Worm (Caenorhabditis elegans) whole organism, L2 larva: ENCODE data around the gene rga-1.

Experiments used
- C34F6.9 ChIP-seq: fragments of 150-350 bp; optimal IDR thresholded peaks from 2 replicates; lab custom pipeline; 2014; ENCODE audit warnings: missing biosample characterization, missing genetic modification characterization
- R02D3.7 ChIP-seq: fragments of 150-350 bp; optimal IDR thresholded peaks from 2 replicates; lab custom pipeline; 2014; ENCODE audit warnings: missing biosample characterization, missing genetic modification characterization
- Y55F3AM.14 ChIP-seq: fragments of 200-800 bp; sonication (Bioruptor generic); optimal IDR thresholded peaks from 2 replicates; lab custom pipeline; 2018; ENCODE audit warnings: mild to moderate bottlenecking, missing genetic modification characterization, missing compliant biosample characterization
- ZK546.5 ChIP-seq: sonication (generic microtip); optimal IDR thresholded peaks from 2 replicates; lab custom pipeline; 2017; ENCODE audit warnings: missing biosample characterization, missing genetic modification characterization
- alr-1 ChIP-seq: fragments of 150-350 bp; optimal IDR thresholded peaks from 2 replicates; lab custom pipeline; 2014; ENCODE audit warnings: missing biosample characterization, missing genetic modification characterization
- aly-2 ChIP-seq: fragments of 150-350 bp; optimal IDR thresholded peaks from 2 replicates; lab custom pipeline; 2014; ENCODE audit warnings: missing biosample characterization, missing genetic modification characterization
- ama-1 ChIP-seq: fragments of 150-350 bp; optimal IDR thresholded peaks from 2 replicates; lab custom pipeline; 2018; ENCODE audit warnings: inconsistent platforms
- ceh-82 ChIP-seq: fragments of 150-350 bp; optimal IDR thresholded peaks from 2 replicates; lab custom pipeline; 2014; ENCODE audit warnings: missing biosample characterization, missing genetic modification characterization
- dmd-4 ChIP-seq: sonication (generic microtip); optimal IDR thresholded peaks from 2 replicates; lab custom pipeline; 2017; ENCODE audit warnings: missing biosample characterization, missing genetic modification characterization
- elt-1 ChIP-seq: fragments of 150-350 bp; optimal IDR thresholded peaks from 2 replicates; lab custom pipeline; 2014; ENCODE audit warnings: missing biosample characterization, missing genetic modification characterization
- elt-3 ChIP-seq: sonication (generic microtip); optimal IDR thresholded peaks from 2 replicates; lab custom pipeline; 2017; ENCODE audit warnings: missing biosample characterization, missing genetic modification characterization
- fos-1 ChIP-seq: fragments of 150-350 bp; optimal IDR thresholded peaks from 2 replicates; lab custom pipeline; 2014; ENCODE audit warnings: missing biosample characterization, missing genetic modification characterization
- gmeb-1 ChIP-seq: fragments of 150-350 bp; optimal IDR thresholded peaks from 2 replicates; lab custom pipeline; 2014; ENCODE audit warnings: missing biosample characterization, missing genetic modification characterization
- lin-11 ChIP-seq: fragments of 150-350 bp; sonication (generic microtip); optimal IDR thresholded peaks from 2 replicates; lab custom pipeline; 2014; ENCODE audit warnings: missing biosample characterization, missing genetic modification characterization, inconsistent platforms, mixed read lengths
- lin-13 ChIP-seq: fragments of 150-350 bp; optimal IDR thresholded peaks from 2 replicates; lab custom pipeline; 2014; ENCODE audit warnings: missing biosample characterization, missing genetic modification reagents, missing genetic modification characterization
- lsy-2 ChIP-seq, 2 experiments: fragments of 150-350 bp in 1 of 2; sonication (generic microtip) in 1 of 2; optimal IDR thresholded peaks; 2 replicates each; lab custom pipeline; 2014 to 2017; ENCODE audit warnings: missing biosample characterization in 2 of 2, missing genetic modification characterization in 2 of 2
- mab-5 ChIP-seq: fragments of 150-350 bp; optimal IDR thresholded peaks from 2 replicates; lab custom pipeline; 2014; ENCODE audit warnings: missing biosample characterization, missing genetic modification characterization
- mbf-1 ChIP-seq: sonication (generic microtip); optimal IDR thresholded peaks from 2 replicates; lab custom pipeline; 2017; ENCODE audit warnings: missing biosample characterization, missing genetic modification characterization
- mdl-1 ChIP-seq, 2 experiments: fragments of 150-350 bp in 1 of 2; sonication (generic microtip) in 1 of 2; optimal IDR thresholded peaks; 2 replicates each; lab custom pipeline; 2017; ENCODE audit warnings: missing biosample characterization in 2 of 2, missing genetic modification characterization in 2 of 2
- nhr-10 ChIP-seq: sonication (generic microtip); optimal IDR thresholded peaks from 2 replicates; lab custom pipeline; 2017; ENCODE audit warnings: missing biosample characterization, missing genetic modification characterization
- nhr-11 ChIP-seq: fragments of 150-350 bp; optimal IDR thresholded peaks from 2 replicates; lab custom pipeline; 2014; ENCODE audit warnings: missing biosample characterization, missing genetic modification characterization
- nhr-12 ChIP-seq: fragments of 150-350 bp; optimal IDR thresholded peaks from 2 replicates; lab custom pipeline; 2014; ENCODE audit warnings: missing biosample characterization, missing genetic modification characterization
- nhr-129 ChIP-seq: fragments of 150-350 bp; optimal IDR thresholded peaks from 2 replicates; lab custom pipeline; 2014; ENCODE audit warnings: missing biosample characterization, missing genetic modification characterization
- nhr-21 ChIP-seq: fragments of 150-350 bp; optimal IDR thresholded peaks from 2 replicates; lab custom pipeline; 2014; ENCODE audit warnings: missing biosample characterization, missing genetic modification characterization
- nhr-23 ChIP-seq: fragments of 150-350 bp; optimal IDR thresholded peaks from 2 replicates; lab custom pipeline; 2014; ENCODE audit warnings: missing biosample characterization, missing genetic modification reagents, missing genetic modification characterization
- nhr-237 ChIP-seq: fragments of 150-350 bp; optimal IDR thresholded peaks from 2 replicates; lab custom pipeline; 2014; ENCODE audit warnings: missing biosample characterization, missing genetic modification characterization
- nhr-25 ChIP-seq: fragments of 150-350 bp; sonication (generic microtip); optimal IDR thresholded peaks from 3 replicates; lab custom pipeline; 2014; ENCODE audit warnings: missing biosample characterization, missing genetic modification characterization
- nhr-6 ChIP-seq: fragments of 150-350 bp; optimal IDR thresholded peaks from 2 replicates; lab custom pipeline; 2014; ENCODE audit warnings: missing biosample characterization, missing genetic modification characterization
- nhr-77 ChIP-seq: fragments of 150-350 bp; optimal IDR thresholded peaks from 2 replicates; lab custom pipeline; 2014; ENCODE audit warnings: missing biosample characterization, missing genetic modification characterization
- sem-4 ChIP-seq: fragments of 150-350 bp; optimal IDR thresholded peaks from 2 replicates; lab custom pipeline; 2014; ENCODE audit warnings: missing biosample characterization, missing genetic modification reagents, missing genetic modification characterization
- skn-1 ChIP-seq: sonication (generic microtip); optimal IDR thresholded peaks from 2 replicates; lab custom pipeline; 2017; ENCODE audit warnings: missing biosample characterization, missing genetic modification characterization
- snpc-4 ChIP-seq: fragments of 150-350 bp; optimal IDR thresholded peaks from 2 replicates; lab custom pipeline; 2014; ENCODE audit warnings: missing biosample characterization, missing genetic modification characterization
- unc-39 ChIP-seq: fragments of 150-350 bp; optimal IDR thresholded peaks from 2 replicates; lab custom pipeline; 2014; ENCODE audit warnings: missing biosample characterization, missing genetic modification characterization
- unc-62 ChIP-seq: fragments of 150-350 bp; optimal IDR thresholded peaks from 2 replicates; lab custom pipeline; 2014; ENCODE audit warnings: missing biosample characterization, missing genetic modification reagents, missing genetic modification characterization
- ztf-1 ChIP-seq: fragments of 200-800 bp; sonication (Bioruptor generic); conservative IDR thresholded peaks from 2 replicates; pipeline ENCODE4 v1.3.6; 2022; ENCODE audit warnings: missing genetic modification characterization, missing compliant biosample characterization
- ztf-11 ChIP-seq: sonication (generic microtip); optimal IDR thresholded peaks from 2 replicates; lab custom pipeline; 2017; ENCODE audit warnings: missing biosample characterization, missing genetic modification characterization
- ztf-4 ChIP-seq: fragments of 150-350 bp; optimal IDR thresholded peaks from 2 replicates; lab custom pipeline; 2014; ENCODE audit warnings: missing biosample characterization, missing genetic modification characterization

The rga-1 gene

ce11 chrII:11453025-11453424 is 11.7 kb upstream of the rga-1 start, which contains the start of gene rsp-1 (continued):
- TF ChIP-seq R02D3.7 = peak; percentile 67
- TF ChIP-seq nhr-6 (tag; lab: Kevin White, UChicago) = peak; percentile 74
- no peak for TF ChIP-seq elt-1 (tag; lab: Kevin White, UChicago)
- no peak for TF ChIP-seq unc-62 (GFP tag; lab: Kevin White, UChicago)
- no peak for TF ChIP-seq mbf-1 (tag; lab: Kevin White, UChicago)
- peak; percentile 90 for TF ChIP-seq gmeb-1 (tag; lab: Kevin White, UChicago)
- peak; percentile 82 for TF ChIP-seq lin-11 (tag; lab: Kevin White, UChicago)
- TF ChIP-seq mdl-1 (tag; optimal IDR thresholded peaks at IDR 0.05; lab: Kevin White, UChicago) = peak in 1 of 2 experiments; percentile 74
- no peak for TF ChIP-seq elt-3 (tag; lab: Kevin White, UChicago)
- no peak for TF ChIP-seq nhr-23 (tag; lab: Kevin White, UChicago)
- peak; percentile 84 for TF ChIP-seq fos-1
- peak; percentile 89 for TF ChIP-seq mab-5
- no peak for TF ChIP-seq ztf-1 (GFP tag; lab: Robert Waterston, UW)
- TF ChIP-seq unc-39 (tag; lab: Kevin White, UChicago) = no peak
- peak; percentile 87 for TF ChIP-seq snpc-4 (tag; lab: Kevin White, UChicago)
- TF ChIP-seq nhr-21 (tag; lab: Kevin White, UChicago) = peak; percentile 87
- no peak for TF ChIP-seq nhr-12 (tag; lab: Kevin White, UChicago)
- no peak for TF ChIP-seq nhr-11 (tag; lab: Kevin White, UChicago)
- TF ChIP-seq Y55F3AM.14 (GFP tag; lab: Kevin White, UChicago) = peak; percentile 27
- TF ChIP-seq ztf-4 (tag; lab: Kevin White, UChicago) = peak; percentile 74
- peak; percentile 79 for TF ChIP-seq sem-4 (tag; lab: Kevin White, UChicago)
- TF ChIP-seq aly-2 (tag; lab: Kevin White, UChicago) = no peak
- no peak for TF ChIP-seq alr-1 (tag; lab: Kevin White, UChicago)
- TF ChIP-seq skn-1 (tag; lab: Kevin White, UChicago) = no peak
- TF ChIP-seq dmd-4 (tag; lab: Kevin White, UChicago) = no peak

ce11 chrII:11453639-11454038 is 11.1 kb upstream of the rga-1 start:
- no peak for TF ChIP-seq elt-1 (tag; lab: Kevin White, UChicago)
- TF ChIP-seq lin-11 (tag; lab: Kevin White, UChicago) = peak; percentile 43

- no peak for TF ChIP-seq ama-1
- TF ChIP-seq ztf-11 (tag; lab: Kevin White, UChicago) = no peak
- TF ChIP-seq R02D3.7 = no peak
- no peak for TF ChIP-seq lin-13 (GFP tag; lab: Kevin White, UChicago)
- TF ChIP-seq elt-3 (tag; lab: Kevin White, UChicago) = no peak
- no peak for TF ChIP-seq nhr-129 (tag; lab: Kevin White, UChicago)
- TF ChIP-seq nhr-23 (tag; lab: Kevin White, UChicago) = no peak
- TF ChIP-seq mab-5 = no peak
- no peak for TF ChIP-seq dmd-4 (tag; lab: Kevin White, UChicago)
- TF ChIP-seq mdl-1 (tag; optimal IDR thresholded peaks at IDR 0.05; lab: Kevin White, UChicago) = no peak
Measured at ce11 chrII:11455140-11455539, 9.6 kb upstream of the rga-1 start.

ce11 chrII:11455715-11456114 is 9.0 kb upstream of the rga-1 start:
- no peak for TF ChIP-seq ztf-11 (tag; lab: Kevin White, UChicago)
- no peak for TF ChIP-seq ceh-82 (tag; lab: Kevin White, UChicago)
- TF ChIP-seq nhr-77 (tag; lab: Kevin White, UChicago) = no peak
- no peak for TF ChIP-seq elt-3 (tag; lab: Kevin White, UChicago)
- TF ChIP-seq unc-62 (GFP tag; lab: Kevin White, UChicago) = no peak
- TF ChIP-seq lsy-2 (tag; optimal IDR thresholded peaks at IDR 0.05; lab: Kevin White, UChicago) = no peak
- no peak for TF ChIP-seq C34F6.9 (tag; lab: Kevin White, UChicago)
- no peak for TF ChIP-seq nhr-237 (tag; lab: Kevin White, UChicago)
- TF ChIP-seq nhr-10 (tag; lab: Kevin White, UChicago) = no peak
- no peak for TF ChIP-seq mab-5
- TF ChIP-seq nhr-25 (tag; lab: Kevin White, UChicago) = no peak
- no peak for TF ChIP-seq alr-1 (tag; lab: Kevin White, UChicago)
- TF ChIP-seq nhr-11 (tag; lab: Kevin White, UChicago) = no peak
- TF ChIP-seq nhr-21 (tag; lab: Kevin White, UChicago) = no peak
- no peak for TF ChIP-seq ZK546.5 (tag; lab: Kevin White, UChicago)
